Fruit fly (Drosophila melanogaster) S2 (cell line): ENCODE results near the gene CG5180.

Experiments
- CG8478 ChIP-seq: fragments of >200 bp; optimal IDR thresholded peaks from 2 replicates; lab custom pipeline; 2018
- CTCF ChIP-seq, 2 experiments: fragments of >200 bp; optimal IDR thresholded peaks; 2 replicates each; lab custom pipeline; 2018

DNA sequence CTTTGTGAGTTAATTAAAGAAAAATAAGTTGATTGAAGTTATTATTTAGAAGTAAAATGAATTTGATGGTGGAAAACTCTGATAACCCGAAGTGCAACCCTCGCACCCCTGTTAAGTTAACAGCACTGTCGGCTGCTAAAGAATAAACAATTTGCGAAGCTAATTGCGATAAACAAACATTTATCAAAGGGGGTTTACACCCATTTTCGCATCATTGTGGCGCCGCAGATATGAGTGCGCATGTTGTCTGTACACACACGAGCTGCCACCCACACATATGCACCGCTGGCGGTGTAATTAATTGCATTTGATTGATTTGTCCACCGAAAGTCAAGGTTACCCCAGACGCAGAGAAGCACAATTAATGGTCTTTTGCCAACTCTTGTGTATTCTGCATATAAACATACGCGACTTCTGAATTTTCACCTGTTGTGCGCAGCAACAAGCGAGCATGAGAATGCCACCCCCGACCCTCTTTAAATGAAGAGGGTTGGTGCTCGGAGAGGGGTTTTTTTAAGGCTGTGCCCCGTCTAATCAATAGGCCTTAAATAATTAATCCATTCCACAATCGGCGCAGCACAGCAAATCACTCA, 6.1 kb upstream of the CG5180 start:
- TF ChIP-seq CG8478: no peak
- TF ChIP-seq CTCF (optimal IDR thresholded peaks at IDR 0.05; lab: Kevin White, UChicago): no peak
